Worm (Caenorhabditis elegans): ENCODE results near the gene W01F3.2.

Gene W01F3.2

ce11 chrV:20693968-20694367, 33.8 kb downstream of the W01F3.2 start (continued):
- TF ChIP-seq elt-4 (tag; optimal IDR thresholded peaks at IDR 0.05) (no peak), F13H6.1 (tag; optimal IDR thresholded peaks at IDR 0.05) (no peak), hlh-13 (GFP tag; optimal IDR thresholded peaks at IDR 0.05) (no peak), fkh-10 (GFP tag; optimal IDR thresholded peaks at IDR 0.05) (no peak), mec-3 (tag; optimal IDR thresholded peaks at IDR 0.05; ENCODE audit: borderline replicate concordance) (peak; percentile 39), ceh-18 (tag; optimal IDR thresholded peaks at IDR 0.05) (peak; percentile 13), sox-2 (GFP tag; IDR thresholded peaks at IDR 0.05) (no peak), che-1 (tag; optimal IDR thresholded peaks at IDR 0.05) (peak; percentile 65), unc-3 (GFP tag; conservative IDR thresholded peaks at IDR 0.05) (no peak), unc-3 (tag; optimal IDR thresholded peaks at IDR 0.05) (no peak), ceh-6 (GFP tag; optimal IDR thresholded peaks at IDR 0.05) (peak; percentile 64), ahr-1 (tag; optimal IDR thresholded peaks at IDR 0.05) (no peak), ets-4 (tag; optimal IDR thresholded peaks at IDR 0.05) (no peak), unc-86 (tag; optimal IDR thresholded peaks at IDR 0.05) (no peak), ztf-16 (tag; optimal IDR thresholded peaks at IDR 0.05) (no peak), hlh-15 (tag; optimal IDR thresholded peaks at IDR 0.05) (no peak), madf-2 (tag; optimal IDR thresholded peaks at IDR 0.05) (peak; percentile 29), elt-2 (tag; optimal IDR thresholded peaks at IDR 0.05) (peak; percentile 65), nhr-11 (tag; optimal IDR thresholded peaks at IDR 0.05) (no peak), C08G9.2 (tag; optimal IDR thresholded peaks at IDR 0.05) (peak; percentile 28), sdc-2 (tag; optimal IDR thresholded peaks at IDR 0.05) (peak; percentile 42), fkh-6 (tag; optimal IDR thresholded peaks at IDR 0.05) (peak; percentile 5), K09A11.1 (tag; optimal IDR thresholded peaks at IDR 0.05; ENCODE audit: insufficient read depth) (peak; percentile 3), pros-1 (tag; optimal IDR thresholded peaks at IDR 0.05) (no peak), hlh-8 (tag; optimal IDR thresholded peaks at IDR 0.05) (no peak), K02D7.2 (tag; optimal IDR thresholded peaks at IDR 0.05) (peak; percentile 7), pha-2 (tag; optimal IDR thresholded peaks at IDR 0.05) (peak; percentile 87), ceh-22 (tag; optimal IDR thresholded peaks at IDR 0.05) (no peak), zip-5 (tag; optimal IDR thresholded peaks at IDR 0.05) (peak; percentile 3), pag-3 (tag; optimal IDR thresholded peaks at IDR 0.05; ENCODE audit: borderline replicate concordance) (no peak), ceh-24 (tag; optimal IDR thresholded peaks at IDR 0.05) (no peak), syd-9 (tag; optimal IDR thresholded peaks at IDR 0.05) (peak; percentile 23), C38D4.7 (GFP tag; optimal IDR thresholded peaks at IDR 0.05) (peak; percentile 58), unc-42 (tag; optimal IDR thresholded peaks at IDR 0.05) (no peak), T23F11.4 (GFP tag; optimal IDR thresholded peaks at IDR 0.05) (no peak), gmeb-2 (tag; optimal IDR thresholded peaks at IDR 0.05) (peak; percentile 57), dve-1 (tag; optimal IDR thresholded peaks at IDR 0.05) (peak; percentile 29)

DNA sequence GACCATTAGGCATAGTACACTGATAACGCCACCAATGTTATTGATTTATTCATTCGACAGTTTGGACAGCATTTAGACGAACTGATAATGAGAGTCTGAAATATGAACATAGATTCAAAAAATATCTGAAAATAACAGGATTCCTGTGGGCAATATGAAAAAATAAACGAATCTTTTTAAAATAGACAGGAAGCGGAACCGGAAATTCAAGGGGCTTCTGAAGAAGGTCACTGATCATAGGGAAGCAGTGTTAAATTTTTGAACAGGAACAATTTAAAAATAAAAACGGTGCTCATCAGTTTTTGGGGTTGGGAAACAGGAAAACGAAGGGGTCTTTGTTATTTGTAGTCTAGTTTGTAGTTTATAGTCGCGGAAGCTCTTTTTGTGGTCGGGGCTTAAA, 38.1 kb downstream of the W01F3.2 start, which contains the start of gene F53F8.7:
F53F8.7 (minus strand) TSS at position 101 of the 400 bp plus-strand sequence.
- no peak for TF ChIP-seq gmeb-2 (tag; optimal IDR thresholded peaks at IDR 0.05)
- TF ChIP-seq C38D4.7 (GFP tag; optimal IDR thresholded peaks at IDR 0.05): no peak
- no peak for TF ChIP-seq ceh-19 (GFP tag; optimal IDR thresholded peaks at IDR 0.05)
- no peak for TF ChIP-seq rnt-1 (tag; optimal IDR thresholded peaks at IDR 0.05)
- no peak for TF ChIP-seq mec-3 (tag; optimal IDR thresholded peaks at IDR 0.05; ENCODE audit: borderline replicate concordance)
- no peak for TF ChIP-seq ceh-2 (tag; optimal IDR thresholded peaks at IDR 0.05)
- no peak for TF ChIP-seq fax-1 (tag; optimal IDR thresholded peaks at IDR 0.05)
- TF ChIP-seq unc-86 (tag; optimal IDR thresholded peaks at IDR 0.05): no peak
- TF ChIP-seq che-1 (tag; optimal IDR thresholded peaks at IDR 0.05): no peak
- no peak for TF ChIP-seq pag-3 (tag; optimal IDR thresholded peaks at IDR 0.05; ENCODE audit: borderline replicate concordance)
- no peak for TF ChIP-seq odd-2 (tag; optimal IDR thresholded peaks at IDR 0.05)
- no peak for TF ChIP-seq tbx-7 (tag; optimal IDR thresholded peaks at IDR 0.05)
- TF ChIP-seq ama-1 (optimal IDR thresholded peaks at IDR 0.05): no peak
- TF ChIP-seq ttx-3 (tag; optimal IDR thresholded peaks at IDR 0.05): no peak
- TF ChIP-seq dmd-4 (tag; optimal IDR thresholded peaks at IDR 0.05; ENCODE audit: borderline replicate concordance): no peak
- TF ChIP-seq Y22D7AL.16 (tag; optimal IDR thresholded peaks at IDR 0.05): no peak
- no peak for TF ChIP-seq hlh-6 (tag; optimal IDR thresholded peaks at IDR 0.05)
- no peak for TF ChIP-seq hlh-30 (tag; optimal IDR thresholded peaks at IDR 0.05; ENCODE audit: insufficient read depth)
